Fruit fly (Drosophila melanogaster) whole organism, pupa: Measurements from ENCODE around the gene Prx1.

Experiments used
- CG12605 ChIP-seq: fragments of 200-800 bp; sonication (Bioruptor generic); IDR thresholded peaks from 2 replicates; pipeline ENCODE4 v1.3.6; 2022; ENCODE audit warnings: missing biosample characterization, missing genetic modification characterization
- CG13204 ChIP-seq: fragments of 200-800 bp; sonication (Bioruptor generic); optimal IDR thresholded peaks from 2 replicates; lab custom pipeline; 2018; ENCODE audit warnings: missing biosample characterization, mild to moderate bottlenecking, missing genetic modification characterization, moderate library complexity
- CG14655 ChIP-seq: fragments of 200-800 bp; sonication (Bioruptor generic); optimal IDR thresholded peaks from 3 replicates; lab custom pipeline; 2017; ENCODE audit warnings: mild to moderate bottlenecking, missing biosample characterization, missing genetic modification reagents, missing genetic modification characterization
- CG15710 ChIP-seq: fragments of 200-800 bp; sonication (Bioruptor generic); optimal IDR thresholded peaks from 2 replicates; lab custom pipeline; 2018; ENCODE audit warnings: missing biosample characterization, mild to moderate bottlenecking, missing genetic modification characterization, moderate library complexity
- CG32121 ChIP-seq: fragments of 200-800 bp; sonication (Bioruptor generic); IDR thresholded peaks from 2 replicates; pipeline ENCODE4 v1.3.6; 2022; ENCODE audit warnings: missing biosample characterization, missing genetic modification characterization
- CG9948 ChIP-seq: fragments of 200-800 bp; sonication (Bioruptor generic); optimal IDR thresholded peaks from 2 replicates; lab custom pipeline; 2018; ENCODE audit warnings: missing biosample characterization, mild to moderate bottlenecking, missing genetic modification characterization, moderate library complexity
- EcR ChIP-seq: fragments of 200-800 bp; sonication (Bioruptor generic); optimal IDR thresholded peaks from 3 replicates; lab custom pipeline; 2019; ENCODE audit warnings: missing biosample characterization, missing genetic modification characterization, mild to moderate bottlenecking, moderate library complexity, missing genetic modification reagents
- Pif1A ChIP-seq: fragments of 200-800 bp; sonication (Bioruptor generic); optimal IDR thresholded peaks from 3 replicates; lab custom pipeline; 2016; ENCODE audit warnings: missing biosample characterization, missing genetic modification characterization
- fd96Ca ChIP-seq: fragments of 200-800 bp; sonication (Bioruptor generic); IDR thresholded peaks from 3 replicates; pipeline ENCODE4 v1.3.6; 2022; ENCODE audit warnings: missing biosample characterization, missing genetic modification characterization
- gl ChIP-seq: fragments of 200-800 bp; sonication (Bioruptor generic); optimal IDR thresholded peaks from 2 replicates; lab custom pipeline; 2018; ENCODE audit warnings: missing biosample characterization, mild to moderate bottlenecking, missing genetic modification characterization

DNA sequence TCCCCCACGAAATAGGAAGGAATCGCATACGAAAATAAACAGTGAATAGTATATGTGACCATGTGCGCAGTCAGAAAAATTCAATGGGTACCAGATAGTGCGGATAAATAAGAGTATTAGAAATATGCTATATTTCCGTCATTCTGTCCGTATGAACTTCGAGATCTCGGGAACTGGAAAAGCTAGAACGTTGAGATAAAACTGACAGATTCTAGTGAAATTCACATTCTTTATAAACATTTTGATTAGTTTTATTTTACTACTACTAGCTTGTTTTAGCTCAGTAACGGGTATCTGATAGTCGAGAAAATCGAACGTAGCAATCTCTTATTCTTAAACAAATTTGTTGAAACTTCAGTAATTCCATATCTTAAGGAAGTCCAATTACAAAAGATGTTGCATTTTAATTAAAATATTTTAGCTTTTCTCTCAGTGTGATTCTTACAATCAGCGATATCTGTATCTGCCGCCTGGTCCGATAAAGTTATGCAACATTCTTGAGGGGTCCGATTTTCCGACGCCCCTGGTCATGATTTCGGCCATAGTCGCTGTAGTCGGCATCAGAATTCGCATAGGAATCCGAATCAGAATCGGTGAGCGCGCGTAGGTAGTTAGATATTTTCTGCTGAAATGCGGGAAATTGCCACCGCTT, 35.1 kb upstream of the Prx1 start:
- TF ChIP-seq EcR (GFP tag; lab: Kevin White, UChicago) (no peak), CG14655 (GFP tag; lab: Kevin White, UChicago) (peak; percentile 44), CG32121 (no peak), CG13204 (GFP tag; lab: Kevin White, UChicago) (no peak), fd96Ca (GFP tag; lab: Robert Waterston, UW) (no peak), CG12605 (GFP tag; lab: Robert Waterston, UW) (no peak), gl (tag; lab: Kevin White, UChicago) (no peak), CG15710 (no peak), Pif1A (GFP tag; lab: Kevin White, UChicago) (no peak), CG9948 (no peak)
